Worm (Caenorhabditis elegans) whole organism, L4 larva: Measurements from ENCODE around the gene Y38H8A.12.
A peak's percentile ranks its signal among the peaks of the same experiment; 100 is the strongest.

ENCODE experiments used
- F26F4.8 ChIP-seq: fragments of 200-800 bp; sonication (Bioruptor generic); conservative IDR thresholded peaks from 2 replicates; pipeline ENCODE4 v1.3.6; 2022; ENCODE audit warnings: missing genetic modification characterization, missing compliant biosample characterization
- F49E8.2 ChIP-seq: sonication (generic microtip); optimal IDR thresholded peaks from 2 replicates; lab custom pipeline; 2016; ENCODE audit warnings: missing compliant biosample characterization, mild to moderate bottlenecking, missing genetic modification characterization, borderline replicate concordance
- Y105C5A.15 ChIP-seq: fragments of 200-800 bp; sonication (Bioruptor generic); IDR thresholded peaks from 2 replicates; pipeline ENCODE4 v1.3.6; 2022; ENCODE audit warnings: missing genetic modification characterization, missing compliant biosample characterization
- Y48G9A.11 ChIP-seq: fragments of 200-800 bp; sonication (Bioruptor generic); IDR thresholded peaks from 2 replicates; pipeline ENCODE4 v1.3.6; 2022; ENCODE audit warnings: missing genetic modification reagents, missing genetic modification characterization, missing compliant biosample characterization
- ZK546.5 ChIP-seq, 2 experiments: sonication (generic microtip); optimal IDR thresholded peaks; 2 replicates each; lab custom pipeline; 2017; ENCODE audit warnings: missing biosample characterization in 2 of 2, missing genetic modification characterization in 2 of 2
- aha-1 ChIP-seq: fragments of 150-350 bp; peaks from one replicate; lab custom pipeline; 2014; ENCODE audit warnings: missing biosample characterization, missing genetic modification characterization
- arid-1 ChIP-seq: fragments of 200-800 bp; sonication (Bioruptor generic); conservative IDR thresholded peaks from 2 replicates; pipeline ENCODE4 v1.3.6; 2022; ENCODE audit warnings: missing genetic modification reagents, missing genetic modification characterization, missing compliant biosample characterization
- ceh-20 ChIP-seq: fragments of 200-800 bp; sonication (Bioruptor generic); IDR thresholded peaks from 2 replicates; pipeline ENCODE4 v1.3.6; 2022; ENCODE audit warnings: missing genetic modification reagents, missing genetic modification characterization, missing compliant biosample characterization
- ceh-32 ChIP-seq: sonication (generic microtip); optimal IDR thresholded peaks from 2 replicates; lab custom pipeline; 2016; ENCODE audit warnings: mild to moderate bottlenecking, missing genetic modification characterization, missing compliant biosample characterization; ENCODE audit not compliant: poor library complexity
- ceh-82 ChIP-seq: sonication (generic microtip); optimal IDR thresholded peaks from 2 replicates; lab custom pipeline; 2017; ENCODE audit warnings: missing biosample characterization, missing genetic modification characterization
- ces-1 ChIP-seq: fragments of 150-350 bp; sonication (generic microtip); optimal IDR thresholded peaks from 4 replicates; lab custom pipeline; 2014; ENCODE audit warnings: missing biosample characterization, missing genetic modification reagents, missing genetic modification characterization
- daf-16 ChIP-seq, 3 experiments: sonication (generic microtip); optimal IDR thresholded peaks; 2 replicates each; lab custom pipeline; 2016 to 2017; ENCODE audit warnings: missing genetic modification characterization in 3 of 3, missing genetic modification reagents in 3 of 3, mild to moderate bottlenecking in 2 of 3, missing compliant biosample characterization in 2 of 3, missing biosample characterization in 1 of 3, moderate library complexity in 1 of 3
- daf-8 ChIP-seq: fragments of 200-800 bp; sonication (Bioruptor generic); IDR thresholded peaks from 2 replicates; pipeline ENCODE4 v1.3.6; 2022; ENCODE audit warnings: missing genetic modification characterization, missing compliant biosample characterization
- dmd-8 ChIP-seq: fragments of 200-800 bp; sonication (Bioruptor generic); IDR thresholded peaks from 2 replicates; pipeline ENCODE4 v1.3.6; 2022; ENCODE audit warnings: missing genetic modification characterization, missing compliant biosample characterization
- dpl-1 ChIP-seq: fragments of 150-350 bp; optimal IDR thresholded peaks from 2 replicates; lab custom pipeline; 2014; ENCODE audit warnings: missing biosample characterization, missing genetic modification reagents, missing genetic modification characterization
- hif-1 ChIP-seq, 2 experiments: sonication (generic microtip); optimal IDR thresholded peaks; 2 replicates each; lab custom pipeline; 2016 to 2017; ENCODE audit warnings: missing compliant biosample characterization in 2 of 2, missing genetic modification characterization in 2 of 2, missing genetic modification reagents in 2 of 2, missing genotype in 2 of 2, mild to moderate bottlenecking in 1 of 2
- hlh-11 ChIP-seq: fragments of 200-800 bp; sonication (Bioruptor generic); optimal IDR thresholded peaks from 2 replicates; lab custom pipeline; 2018; ENCODE audit warnings: mild to moderate bottlenecking, missing genetic modification characterization, missing compliant biosample characterization
- lim-7 ChIP-seq: fragments of 200-800 bp; sonication (Bioruptor generic); IDR thresholded peaks from 2 replicates; pipeline ENCODE4 v1.3.6; 2022; ENCODE audit warnings: missing genetic modification characterization, missing compliant biosample characterization
- lin-13 ChIP-seq: fragments of 150-350 bp; optimal IDR thresholded peaks from 2 replicates; lab custom pipeline; 2014; ENCODE audit warnings: missing biosample characterization, missing genetic modification reagents, missing genetic modification characterization
- lin-15B ChIP-seq: fragments of 150-350 bp; sonication (generic microtip); optimal IDR thresholded peaks from 3 replicates; lab custom pipeline; 2014; ENCODE audit warnings: missing biosample characterization, missing genetic modification characterization
- lin-38 ChIP-seq: fragments of 200-800 bp; sonication (Bioruptor generic); IDR thresholded peaks from 2 replicates; pipeline ENCODE4 v1.3.6; 2022; ENCODE audit warnings: missing genetic modification reagents, missing genetic modification characterization, missing compliant biosample characterization
- lin-39 ChIP-seq: fragments of 150-350 bp; optimal IDR thresholded peaks from 2 replicates; lab custom pipeline; 2014; ENCODE audit warnings: missing biosample characterization, missing genetic modification reagents, missing genetic modification characterization
- madf-9 ChIP-seq: fragments of 200-800 bp; sonication (Bioruptor generic); conservative IDR thresholded peaks from 2 replicates; pipeline ENCODE4 v1.3.6; 2022; ENCODE audit warnings: missing genetic modification reagents, missing genetic modification characterization, missing compliant biosample characterization
- mdt-29 ChIP-seq: fragments of 200-800 bp; sonication (Bioruptor generic); IDR thresholded peaks from 2 replicates; pipeline ENCODE4 v1.3.6; 2022; ENCODE audit warnings: missing genetic modification reagents, missing genetic modification characterization, missing compliant biosample characterization
- mep-1 ChIP-seq: fragments of 150-350 bp; sonication (generic microtip); optimal IDR thresholded peaks from 3 replicates; lab custom pipeline; 2014; ENCODE audit warnings: missing biosample characterization, missing genetic modification characterization
- mxl-2 ChIP-seq: fragments of 200-800 bp; sonication (Bioruptor generic); conservative IDR thresholded peaks from 2 replicates; pipeline ENCODE4 v1.3.6; 2022; ENCODE audit warnings: missing genetic modification reagents, missing genetic modification characterization, missing compliant biosample characterization
- mxl-3 ChIP-seq: fragments of 200-800 bp; sonication (Bioruptor generic); optimal IDR thresholded peaks from 2 replicates; lab custom pipeline; 2018; ENCODE audit warnings: mild to moderate bottlenecking, missing genetic modification characterization, missing compliant biosample characterization
- nhr-10 ChIP-seq: fragments of 150-350 bp; optimal IDR thresholded peaks from 2 replicates; lab custom pipeline; 2014; ENCODE audit warnings: missing biosample characterization, missing genetic modification characterization
- nhr-28 ChIP-seq: fragments of 150-350 bp; optimal IDR thresholded peaks from 2 replicates; lab custom pipeline; 2014; ENCODE audit warnings: missing biosample characterization, missing genetic modification characterization
- nhr-42 ChIP-seq: fragments of 200-800 bp; sonication (Bioruptor generic); IDR thresholded peaks from 2 replicates; pipeline ENCODE4 v1.3.6; 2022; ENCODE audit warnings: missing genetic modification characterization, missing compliant biosample characterization
- nhr-77 ChIP-seq: fragments of 150-350 bp; optimal IDR thresholded peaks from 2 replicates; lab custom pipeline; 2014; ENCODE audit warnings: missing biosample characterization, missing genetic modification characterization
- pha-4 ChIP-seq, 2 experiments: fragments of 150-350 bp in 1 of 2; fragments of 200-800 bp in 1 of 2; sonication (Bioruptor generic) in 1 of 2; IDR thresholded peaks in 1 of 2; optimal IDR thresholded peaks in 1 of 2; 2 replicates each; pipeline versions ENCODE4 v1.3.6 to Lab custom; 2014 to 2022; ENCODE audit warnings: missing genetic modification characterization in 2 of 2, missing genetic modification reagents in 2 of 2, missing biosample characterization in 1 of 2, missing compliant biosample characterization in 1 of 2
- saeg-2 ChIP-seq: fragments of 200-800 bp; sonication (Bioruptor generic); IDR thresholded peaks from 2 replicates; pipeline ENCODE4 v1.3.6; 2022; ENCODE audit warnings: missing genetic modification reagents, missing genetic modification characterization, missing compliant biosample characterization
- sdz-12 ChIP-seq: fragments of 200-800 bp; sonication (Bioruptor generic); optimal IDR thresholded peaks from 2 replicates; lab custom pipeline; 2018; ENCODE audit warnings: mild to moderate bottlenecking, missing genetic modification characterization, missing compliant biosample characterization
- set-16 ChIP-seq: fragments of 200-800 bp; sonication (Bioruptor generic); IDR thresholded peaks from 2 replicates; pipeline ENCODE4 v1.3.6; 2022; ENCODE audit warnings: missing genetic modification reagents, missing genetic modification characterization, missing compliant biosample characterization
- snpc-1.2 ChIP-seq: fragments of 200-800 bp; sonication (Bioruptor generic); IDR thresholded peaks from 2 replicates; pipeline ENCODE4 v1.3.6; 2022; ENCODE audit warnings: missing genetic modification reagents, missing genetic modification characterization, missing compliant biosample characterization
- tag-97 ChIP-seq: fragments of 200-800 bp; sonication (Bioruptor generic); IDR thresholded peaks from 2 replicates; pipeline ENCODE4 v1.3.6; 2022; ENCODE audit warnings: missing genetic modification characterization, missing compliant biosample characterization
- unc-130 ChIP-seq: sonication (generic microtip); optimal IDR thresholded peaks from 2 replicates; lab custom pipeline; 2016; ENCODE audit warnings: missing genetic modification reagents, missing genetic modification characterization, missing compliant biosample characterization
- vab-7 ChIP-seq: fragments of 200-800 bp; sonication (Bioruptor generic); IDR thresholded peaks from 2 replicates; pipeline ENCODE4 v1.3.6; 2022; ENCODE audit warnings: missing genetic modification reagents, missing genetic modification characterization, missing compliant biosample characterization
- ztf-7 ChIP-seq: fragments of 150-350 bp; optimal IDR thresholded peaks from 2 replicates; lab custom pipeline; 2014; ENCODE audit warnings: missing biosample characterization, missing genetic modification characterization

Gene Y38H8A.12

DNA sequence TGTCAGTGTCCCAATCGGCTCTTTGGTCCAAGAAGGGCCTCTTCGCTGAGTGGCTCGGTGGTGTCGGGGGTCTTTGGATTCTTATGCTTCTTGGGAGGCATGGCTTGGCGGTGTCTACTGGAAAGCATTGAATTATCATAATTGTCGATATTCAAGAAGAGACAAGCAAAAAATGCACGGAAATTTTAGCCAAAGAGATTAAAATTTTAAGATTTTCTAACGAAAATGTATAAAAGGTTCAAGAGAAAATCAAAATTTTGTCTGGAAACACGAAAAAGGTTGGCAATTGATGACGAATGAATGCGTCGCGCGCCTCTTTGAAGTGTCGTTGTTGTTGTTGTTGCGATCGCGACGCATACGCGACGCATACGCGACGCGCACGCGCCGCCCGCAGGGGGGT lies at the start of gene Y38H8A.12:
TSS of gene Y38H8A.12 (minus strand) at position 101 of the 400 bp plus-strand sequence.
- no peak for TF ChIP-seq tag-97 (GFP tag; lab: Robert Waterston, UW)
- no peak for TF ChIP-seq ceh-32 (tag; lab: Kevin White, UChicago)
- no peak for TF ChIP-seq mdt-29 (GFP tag; lab: Robert Waterston, UW)

ce11 chrIV:13510049-13510448 lies 49.3 kb upstream of the Y38H8A.12 start:
- no peak for TF ChIP-seq mdt-29 (GFP tag; lab: Robert Waterston, UW)
- no peak for TF ChIP-seq lin-39 (tag; lab: Kevin White, UChicago)
- no peak for TF ChIP-seq vab-7
- peak; percentile 31 for TF ChIP-seq unc-130 (GFP tag; lab: Kevin White, UChicago)
- no peak for TF ChIP-seq lin-15B (tag; lab: Kevin White, UChicago)
- TF ChIP-seq dpl-1 (GFP tag; lab: Kevin White, UChicago), result no peak
- no peak for TF ChIP-seq dmd-8
- no peak for TF ChIP-seq nhr-77
- no peak for TF ChIP-seq lin-13 (GFP tag; lab: Kevin White, UChicago)
- TF ChIP-seq ceh-20 (GFP tag; lab: Robert Waterston, UW), result no peak
- peak; percentile 66; the same call in 1 of the 2 replicates for TF ChIP-seq snpc-1.2 (GFP tag; lab: Robert Waterston, UW)
- no peak for TF ChIP-seq saeg-2 (GFP tag; lab: Robert Waterston, UW)
- TF ChIP-seq lim-7 (GFP tag; lab: Robert Waterston, UW), result no peak
- TF ChIP-seq arid-1, result no peak
- TF ChIP-seq Y105C5A.15 (GFP tag; lab: Robert Waterston, UW), result no peak
- no peak for TF ChIP-seq ceh-82
- no peak for TF ChIP-seq set-16 (GFP tag; lab: Robert Waterston, UW)
- peak; percentile 31; the same call in 1 of the 2 replicates for TF ChIP-seq pha-4 (GFP tag; IDR thresholded peaks at IDR 0.05; lab: Robert Waterston, UW)
- TF ChIP-seq pha-4 (tag; optimal IDR thresholded peaks at IDR 0.05; lab: Kevin White, UChicago), result no peak
- no peak for TF ChIP-seq Y48G9A.11 (GFP tag; lab: Robert Waterston, UW)
- TF ChIP-seq lin-38 (GFP tag; lab: Robert Waterston, UW), result peak; percentile 58; the same call in 1 of the 2 replicates
- TF ChIP-seq mxl-2, result no peak
- no peak for TF ChIP-seq ZK546.5 (tag; optimal IDR thresholded peaks at IDR 0.05; lab: Kevin White, UChicago)
- no peak for TF ChIP-seq mep-1 (tag; lab: Kevin White, UChicago)
- TF ChIP-seq nhr-42, result no peak
- TF ChIP-seq madf-9 (GFP tag; lab: Robert Waterston, UW), result no peak
- no peak for TF ChIP-seq hif-1 (tag; optimal IDR thresholded peaks at IDR 0.05; lab: Kevin White, UChicago)
- no peak for TF ChIP-seq nhr-10 (tag; lab: Kevin White, UChicago)
- TF ChIP-seq F49E8.2, result peak; percentile 10
- no peak for TF ChIP-seq hlh-11 (tag; lab: Kevin White, UChicago)
- TF ChIP-seq F26F4.8, result no peak
- no peak for TF ChIP-seq sdz-12
- TF ChIP-seq ces-1 (GFP tag; lab: Kevin White, UChicago), result no peak
- TF ChIP-seq, all 104 proteins: peak for 5

DNA sequence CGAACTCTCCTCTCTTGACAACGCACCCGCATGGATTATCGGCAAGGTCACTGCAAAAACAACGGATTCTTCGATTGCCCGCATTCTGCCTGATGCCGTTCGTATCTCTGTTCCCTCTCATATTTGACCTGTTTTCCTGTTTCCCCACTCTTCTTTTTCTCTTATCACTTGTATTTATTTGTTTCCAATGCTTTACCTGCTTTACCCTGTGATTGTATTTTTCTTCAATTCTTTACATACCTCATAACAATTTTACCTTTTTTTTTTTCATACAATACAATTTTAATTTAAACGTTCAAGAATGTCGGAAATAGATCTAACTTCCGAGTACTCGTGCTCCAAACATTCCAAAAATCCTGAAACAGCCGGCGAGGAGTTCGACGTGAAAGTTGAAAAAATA lies 48.1 kb upstream of the Y38H8A.12 start, which contains the start of gene afmd-2:
TSS of gene afmd-2 (plus strand) at position 301 of the 400 bp plus-strand sequence.
- peak; percentile 48 for TF ChIP-seq aha-1 (tag; lab: Kevin White, UChicago)
- no peak for TF ChIP-seq daf-8 (GFP tag; lab: Robert Waterston, UW)
- TF ChIP-seq nhr-28 (tag; lab: Kevin White, UChicago), result peak; percentile 37
- no peak for TF ChIP-seq daf-16 (GFP tag; optimal IDR thresholded peaks at IDR 0.05; lab: Kevin White, UChicago)
- peak; percentile 70 for TF ChIP-seq daf-16 (tag; optimal IDR thresholded peaks at IDR 0.05; lab: Kevin White, UChicago)
- peak; percentile 16 for TF ChIP-seq mxl-3 (GFP tag; lab: Kevin White, UChicago)
- TF ChIP-seq ztf-7 (tag; lab: Kevin White, UChicago), result no peak
- TF ChIP-seq, all 104 proteins: peak for 4
